Worm (Caenorhabditis elegans) whole organism, L2 larva: ENCODE results near the gene C52D10.3.

Experiments
- blmp-1 ChIP-seq: sonication (generic microtip); optimal IDR thresholded peaks from 2 replicates; lab custom pipeline; 2017; ENCODE audit warnings: missing genetic modification characterization, mild to moderate bottlenecking, missing compliant biosample characterization, antibody characterized with exemption, moderate library complexity; ENCODE audit not compliant: insufficient read depth
- fos-1 ChIP-seq: fragments of 150-350 bp; optimal IDR thresholded peaks from 2 replicates; lab custom pipeline; 2014; ENCODE audit warnings: missing biosample characterization, missing genetic modification characterization
- lsy-2 ChIP-seq, 2 experiments: fragments of 150-350 bp in 1 of 2; sonication (generic microtip) in 1 of 2; optimal IDR thresholded peaks; 2 replicates each; lab custom pipeline; 2014 to 2017; ENCODE audit warnings: missing biosample characterization in 2 of 2, missing genetic modification characterization in 2 of 2
- nhr-10 ChIP-seq: sonication (generic microtip); optimal IDR thresholded peaks from 2 replicates; lab custom pipeline; 2017; ENCODE audit warnings: missing biosample characterization, missing genetic modification characterization

DNA sequence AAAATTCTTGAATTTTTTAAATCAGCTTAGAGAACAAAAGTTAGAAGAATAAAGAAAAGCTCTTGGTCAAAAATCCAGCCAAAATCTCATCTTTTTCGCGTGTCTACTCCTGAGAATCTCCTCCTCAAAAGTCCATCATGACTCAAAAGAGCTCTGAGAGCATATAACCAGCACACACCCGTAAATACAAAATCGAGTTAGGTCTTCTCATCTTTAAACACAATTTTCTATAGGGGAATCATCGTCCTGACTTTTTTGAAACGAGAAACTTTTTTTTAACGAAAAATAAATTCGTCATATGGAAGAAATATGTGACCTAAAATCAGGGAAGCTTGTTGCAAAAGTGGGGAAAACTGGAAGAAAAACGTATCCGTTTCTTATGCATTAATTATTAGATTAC is 57.2 kb downstream of the C52D10.3 start:
- no peak for TF ChIP-seq blmp-1
- no peak for TF ChIP-seq nhr-10 (tag; lab: Kevin White, UChicago)
- TF ChIP-seq lsy-2 (tag; optimal IDR thresholded peaks at IDR 0.05; lab: Kevin White, UChicago) = no peak
- TF ChIP-seq fos-1 (tag; lab: Kevin White, UChicago) = no peak
